Worm (Caenorhabditis elegans) whole organism, L4/young adult: ENCODE measurements around the gene F53H8.3.

Experiments used
- W03F9.2 ChIP-seq: fragments of 150-350 bp; optimal IDR thresholded peaks from 2 replicates; lab custom pipeline; 2014; ENCODE audit warnings: missing biosample characterization, missing genetic modification characterization
- dao-5 ChIP-seq: sonication (generic microtip); optimal IDR thresholded peaks from 2 replicates; lab custom pipeline; 2016; ENCODE audit warnings: missing genotype, missing genetic modification characterization, moderate library complexity, missing compliant biosample characterization
- him-1 ChIP-seq: sonication (generic microtip); optimal IDR thresholded peaks from 2 replicates; lab custom pipeline; 2016; ENCODE audit warnings: missing genotype, missing genetic modification reagents, missing genetic modification characterization, missing compliant biosample characterization

DNA sequence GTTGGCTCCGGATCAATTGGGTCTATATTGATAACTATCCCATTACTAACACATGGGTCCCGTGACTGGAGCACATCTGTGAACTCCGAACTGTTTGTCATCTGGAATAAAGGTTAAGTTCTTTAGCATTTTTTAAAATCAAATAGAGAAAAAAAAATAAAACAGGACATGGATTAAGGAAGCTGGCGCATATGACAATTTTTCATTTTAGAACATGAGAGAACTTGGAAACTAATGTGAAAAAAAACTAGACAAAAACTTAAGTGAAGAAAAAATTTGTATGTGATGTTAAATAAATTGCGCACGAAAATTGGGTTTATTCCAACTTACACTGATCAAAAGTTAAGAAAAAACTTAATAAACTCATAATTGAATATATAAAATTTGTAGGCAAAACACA, 10.4 kb downstream of the F53H8.3 start, which contains the start of gene sms-2:
- TF ChIP-seq him-1 (tag; lab: Kevin White, UChicago) (no peak), dao-5 (tag; lab: Kevin White, UChicago) (no peak), W03F9.2 (no peak)
